Worm (Caenorhabditis elegans): ENCODE measurements around the gene acbp-8.

- TF ChIP-seq Y22D7AL.16 (tag; optimal IDR thresholded peaks at IDR 0.05) (no peak), pag-3 (tag; optimal IDR thresholded peaks at IDR 0.05; ENCODE audit: borderline replicate concordance) (no peak), ceh-45 (GFP tag; IDR thresholded peaks at IDR 0.05) (no peak), ceh-30 (tag; optimal IDR thresholded peaks at IDR 0.05) (no peak), nhr-232 (tag; optimal IDR thresholded peaks at IDR 0.05) (no peak), pqm-1 (tag; optimal IDR thresholded peaks at IDR 0.05) (no peak), hlh-13 (GFP tag; optimal IDR thresholded peaks at IDR 0.05) (no peak), unc-55 (GFP tag; optimal IDR thresholded peaks at IDR 0.05) (no peak), pha-4 (tag; optimal IDR thresholded peaks at IDR 0.05) (no peak), syd-9 (tag; optimal IDR thresholded peaks at IDR 0.05) (no peak), T23F11.4 (GFP tag; optimal IDR thresholded peaks at IDR 0.05) (no peak), F13H6.1 (tag; optimal IDR thresholded peaks at IDR 0.05) (no peak), ceh-9 (tag; optimal IDR thresholded peaks at IDR 0.05) (no peak), ceh-24 (tag; optimal IDR thresholded peaks at IDR 0.05) (no peak)
Measured at ce11 chrIII:2651519-2651918, 22.7 kb downstream of the acbp-8 start.
